Worm (Caenorhabditis elegans): ENCODE data around the gene nep-9.

ce11 chrII:3447906-3448305, 48.8 kb upstream of the nep-9 start, which contains the start of gene C16C8.21:
- no peak for TF ChIP-seq R02D3.7 (tag; optimal IDR thresholded peaks at IDR 0.05)
- no peak for TF ChIP-seq skn-1 (tag; optimal IDR thresholded peaks at IDR 0.05)
- no peak for TF ChIP-seq fos-1 (tag; optimal IDR thresholded peaks at IDR 0.05)
- no peak for TF ChIP-seq dmd-4 (tag; optimal IDR thresholded peaks at IDR 0.05)
